Fruit fly (Drosophila melanogaster) whole organism: ENCODE measurements around the gene Fas1.

Experiments
- CG8478 ChIP-seq: fragments of >200 bp; optimal IDR thresholded peaks from 2 replicates; lab custom pipeline; 2018; ENCODE audit warnings: inconsistent platforms
- Dll ChIP-seq: fragments of >200 bp; optimal IDR thresholded peaks from 2 replicates; lab custom pipeline; 2017
- pan ChIP-seq: fragments of >200 bp; optimal IDR thresholded peaks from 2 replicates; lab custom pipeline; 2017
- psq ChIP-seq: fragments of >200 bp; optimal IDR thresholded peaks from 2 replicates; lab custom pipeline; 2017

DNA sequence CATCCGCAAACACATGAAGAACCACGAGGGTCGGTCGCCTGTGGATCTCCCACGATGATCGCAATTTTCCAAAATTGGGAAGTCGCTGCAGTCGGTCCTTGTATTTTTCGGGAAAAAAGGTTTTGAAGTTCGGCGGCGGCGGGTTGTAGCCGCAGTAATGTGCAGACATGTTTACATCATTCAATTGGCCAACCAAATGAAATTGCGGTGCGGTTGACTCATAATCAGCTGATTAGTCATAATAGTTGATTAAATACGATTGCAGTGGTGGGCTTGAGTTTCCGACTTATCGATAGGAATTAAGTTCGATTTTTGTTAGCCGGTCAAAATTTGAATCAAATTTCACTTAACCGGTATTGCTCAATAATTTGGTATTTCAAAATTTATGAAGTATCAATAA is 27.1 kb downstream of the Fas1 start, which contains the start of gene CG14907:
- TF ChIP-seq pan (no peak), CG8478 (lab: Kevin White, UChicago) (no peak), Dll (lab: Kevin White, UChicago) (no peak), psq (lab: Kevin White, UChicago) (no peak)
